Worm (Caenorhabditis elegans) whole organism, L3 larva: ENCODE measurements around the gene lec-10.

ENCODE experiments used
- ama-1 ChIP-seq: fragments of 150-350 bp; optimal IDR thresholded peaks from 2 replicates; lab custom pipeline; 2018
- ceh-28 ChIP-seq: fragments of 150-350 bp; optimal IDR thresholded peaks from 2 replicates; lab custom pipeline; 2014; ENCODE audit warnings: missing biosample characterization, missing genetic modification reagents, missing genetic modification characterization
- fkh-10 ChIP-seq: sonication (generic microtip); optimal IDR thresholded peaks from 2 replicates; lab custom pipeline; 2017; ENCODE audit warnings: missing biosample characterization, missing genetic modification reagents, missing genetic modification characterization
- lin-39 ChIP-seq: fragments of 150-350 bp; optimal IDR thresholded peaks from 2 replicates; lab custom pipeline; 2018; ENCODE audit warnings: missing biosample characterization, missing genetic modification reagents, missing genetic modification characterization
- mdl-1 ChIP-seq: fragments of 150-350 bp; optimal IDR thresholded peaks from 2 replicates; lab custom pipeline; 2014; ENCODE audit warnings: missing biosample characterization, missing genetic modification characterization
- nhr-237 ChIP-seq: fragments of 150-350 bp; optimal IDR thresholded peaks from 2 replicates; lab custom pipeline; 2014; ENCODE audit warnings: missing biosample characterization, missing genetic modification characterization
- nhr-76 ChIP-seq: fragments of 150-350 bp; sonication (generic microtip); optimal IDR thresholded peaks from 5 replicates; lab custom pipeline; 2014; ENCODE audit warnings: missing biosample characterization, missing genetic modification characterization
- pqm-1 ChIP-seq: fragments of 150-350 bp; optimal IDR thresholded peaks from 2 replicates; lab custom pipeline; 2017; ENCODE audit warnings: missing biosample characterization, missing genetic modification characterization, inconsistent platforms
- skn-1 ChIP-seq: fragments of 150-350 bp; optimal IDR thresholded peaks from 2 replicates; lab custom pipeline; 2014; ENCODE audit warnings: missing biosample characterization, missing genetic modification characterization
- ztf-11 ChIP-seq: fragments of 150-350 bp; optimal IDR thresholded peaks from 2 replicates; lab custom pipeline; 2014; ENCODE audit warnings: missing biosample characterization, missing genetic modification characterization

DNA sequence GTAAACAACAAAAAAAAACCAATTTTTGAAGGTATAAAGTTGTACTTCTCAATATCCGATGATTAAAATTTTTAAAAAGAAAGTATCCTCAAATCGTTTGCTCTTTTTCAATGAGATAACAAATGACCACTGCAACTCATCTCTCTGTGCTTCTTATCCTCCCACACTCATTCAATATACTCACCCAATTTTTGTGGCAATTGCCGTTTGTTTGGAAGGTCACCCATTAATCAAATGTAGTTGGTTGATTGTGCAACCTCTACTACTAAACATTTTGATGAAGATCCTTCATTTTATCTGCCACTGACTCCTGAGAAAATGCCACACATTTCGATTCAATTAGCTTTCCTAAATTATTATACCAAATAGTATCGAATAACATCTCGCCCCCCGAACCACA is 21.2 kb downstream of the lec-10 start:
- no peak for TF ChIP-seq lin-39 (tag; lab: Kevin White, UChicago)
- TF ChIP-seq pqm-1 (tag; lab: Kevin White, UChicago) = no peak
- no peak for TF ChIP-seq nhr-76 (tag; lab: Kevin White, UChicago)
- no peak for TF ChIP-seq mdl-1 (tag; lab: Kevin White, UChicago)
- no peak for TF ChIP-seq ceh-28
- TF ChIP-seq fkh-10 = no peak
- no peak for TF ChIP-seq ama-1 (lab: Kevin White, UChicago)
- no peak for TF ChIP-seq ztf-11 (tag; lab: Kevin White, UChicago)
- TF ChIP-seq nhr-237 (tag; lab: Kevin White, UChicago) = no peak
- TF ChIP-seq skn-1 = no peak
